Fruit fly (Drosophila melanogaster) whole organism, prepupa: ENCODE data around the gene CG15894.
A peak's percentile ranks its signal among the peaks of the same experiment; 100 is the strongest.

Experiments
- CG32006 ChIP-seq: fragments of 200-800 bp; sonication (Bioruptor generic); optimal IDR thresholded peaks from 3 replicates; lab custom pipeline; 2017; ENCODE audit warnings: missing biosample characterization, mild to moderate bottlenecking, missing genetic modification characterization
- CG34406 ChIP-seq: fragments of 200-800 bp; sonication (Bioruptor generic); optimal IDR thresholded peaks from 3 replicates; lab custom pipeline; 2016; ENCODE audit warnings: missing biosample characterization, missing genetic modification characterization
- CG6163 ChIP-seq: fragments of 200-800 bp; sonication (Bioruptor generic); IDR thresholded peaks from 3 replicates; pipeline ENCODE4 v1.3.6; 2022; ENCODE audit warnings: missing biosample characterization, missing genetic modification characterization
- Gug ChIP-seq: fragments of 200-800 bp; sonication (Bioruptor generic); IDR thresholded peaks from 2 replicates; pipeline ENCODE4 v1.3.6; 2022; ENCODE audit warnings: missing biosample characterization, missing genetic modification characterization
- Met ChIP-seq: fragments of 200-800 bp; sonication (Bioruptor generic); optimal IDR thresholded peaks from 3 replicates; lab custom pipeline; 2016; ENCODE audit warnings: missing biosample characterization, missing genetic modification characterization
- fd85E ChIP-seq: fragments of 200-800 bp; sonication (Bioruptor generic); optimal IDR thresholded peaks from 3 replicates; lab custom pipeline; 2016; ENCODE audit warnings: missing biosample characterization, missing genetic modification characterization
- lz ChIP-seq: fragments of 200-800 bp; sonication (Bioruptor generic); optimal IDR thresholded peaks from 3 replicates; lab custom pipeline; 2016; ENCODE audit warnings: missing biosample characterization, missing genetic modification characterization
- topi ChIP-seq: fragments of 200-800 bp; sonication (Bioruptor generic); optimal IDR thresholded peaks from 3 replicates; lab custom pipeline; 2016; ENCODE audit warnings: missing biosample characterization, missing genetic modification characterization

DNA sequence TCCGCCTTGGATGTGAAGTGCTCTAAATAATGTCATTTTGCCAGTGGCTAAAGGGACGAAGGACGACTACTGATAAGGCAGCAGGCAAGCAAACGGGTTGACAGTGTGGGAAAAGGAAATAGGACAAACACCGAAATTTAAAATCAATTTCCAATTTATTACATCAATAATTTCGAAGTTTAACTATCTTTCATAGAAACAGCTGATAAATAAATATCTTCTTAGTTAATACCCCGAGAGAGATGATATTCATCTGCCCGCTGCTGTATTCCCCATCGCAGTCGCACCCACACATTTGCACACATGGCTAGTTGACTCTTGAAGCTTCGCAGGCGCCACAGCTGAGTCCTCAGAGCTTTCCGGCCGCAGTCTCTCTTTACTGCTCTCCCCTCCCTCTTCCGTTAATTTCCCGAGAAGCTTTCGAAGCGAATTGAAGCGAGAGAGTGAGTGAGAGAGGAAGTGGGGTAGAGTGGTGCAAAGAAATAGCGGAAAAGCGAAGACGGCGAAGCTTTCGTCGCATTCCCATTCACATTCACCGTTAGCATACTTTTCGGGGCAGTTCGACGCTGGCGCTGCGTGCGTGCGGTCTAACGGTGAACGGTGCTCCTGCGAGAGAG lies 8.0 kb downstream of the CG15894 start:
- peak; percentile 23 for TF ChIP-seq CG34406
- no peak for TF ChIP-seq fd85E
- TF ChIP-seq Gug (GFP tag; lab: Robert Waterston, UW), result peak; percentile 42
- peak; percentile 72 for TF ChIP-seq CG6163
- peak; percentile 29 for TF ChIP-seq lz (GFP tag; lab: Kevin White, UChicago)
- TF ChIP-seq Met (GFP tag; lab: Kevin White, UChicago), result peak; percentile 36
- peak; percentile 57 for TF ChIP-seq CG32006
- TF ChIP-seq topi (GFP tag; lab: Kevin White, UChicago), result peak; percentile 27
